Fruit fly (Drosophila melanogaster) whole organism: ENCODE results near the gene CG13842.

Source experiments
- CG8478 ChIP-seq: fragments of >200 bp; optimal IDR thresholded peaks from 2 replicates; lab custom pipeline; 2018; ENCODE audit warnings: inconsistent platforms
- Dll ChIP-seq: fragments of >200 bp; optimal IDR thresholded peaks from 2 replicates; lab custom pipeline; 2017
- EcR ChIP-seq, 2 experiments: fragments of >200 bp; optimal IDR thresholded peaks; 2 replicates each; lab custom pipeline; 2017; ENCODE audit warnings: missing biosample characterization in 2 of 2, missing genetic modification characterization in 2 of 2, missing genetic modification reagents in 2 of 2
- pan ChIP-seq: fragments of >200 bp; optimal IDR thresholded peaks from 2 replicates; lab custom pipeline; 2017
- psq ChIP-seq: fragments of >200 bp; optimal IDR thresholded peaks from 2 replicates; lab custom pipeline; 2017
- usp ChIP-seq: fragments of >200 bp; optimal IDR thresholded peaks from 2 replicates; lab custom pipeline; 2017; ENCODE audit warnings: missing biosample characterization, missing genetic modification characterization, mixed read lengths

dm6 chr3R:22751698-22752097 is 44.6 kb upstream of the CG13842 start:
- no peak for TF ChIP-seq usp (GFP tag; lab: Kevin White, UChicago)
- TF ChIP-seq Dll (lab: Kevin White, UChicago) = no peak
- no peak for TF ChIP-seq CG8478 (lab: Kevin White, UChicago)
- TF ChIP-seq pan (lab: Kevin White, UChicago) = no peak
- no peak for TF ChIP-seq psq (lab: Kevin White, UChicago)
- no peak for TF ChIP-seq EcR (GFP tag; optimal IDR thresholded peaks at IDR 0.05; lab: Kevin White, UChicago)
